Worm (Caenorhabditis elegans): ENCODE measurements around the gene T25B9.9.

ce11 chrIV:10826029-10826428, 56.6 kb downstream of the T25B9.9 start:
- TF ChIP-seq ces-1 (GFP tag; optimal IDR thresholded peaks at IDR 0.05) = no peak
- TF ChIP-seq ztf-11 (tag; optimal IDR thresholded peaks at IDR 0.05) = no peak
- no peak for TF ChIP-seq nhr-76 (tag; optimal IDR thresholded peaks at IDR 0.05)
- TF ChIP-seq nhr-237 (tag; optimal IDR thresholded peaks at IDR 0.05) = no peak
- TF ChIP-seq sptf-1 (tag; optimal IDR thresholded peaks at IDR 0.05) = no peak

All from whole organism, mixed stage, embryonic.